1 fruit fly cellular context compared by ENCODE assay signal in the genomic region with DNA sequence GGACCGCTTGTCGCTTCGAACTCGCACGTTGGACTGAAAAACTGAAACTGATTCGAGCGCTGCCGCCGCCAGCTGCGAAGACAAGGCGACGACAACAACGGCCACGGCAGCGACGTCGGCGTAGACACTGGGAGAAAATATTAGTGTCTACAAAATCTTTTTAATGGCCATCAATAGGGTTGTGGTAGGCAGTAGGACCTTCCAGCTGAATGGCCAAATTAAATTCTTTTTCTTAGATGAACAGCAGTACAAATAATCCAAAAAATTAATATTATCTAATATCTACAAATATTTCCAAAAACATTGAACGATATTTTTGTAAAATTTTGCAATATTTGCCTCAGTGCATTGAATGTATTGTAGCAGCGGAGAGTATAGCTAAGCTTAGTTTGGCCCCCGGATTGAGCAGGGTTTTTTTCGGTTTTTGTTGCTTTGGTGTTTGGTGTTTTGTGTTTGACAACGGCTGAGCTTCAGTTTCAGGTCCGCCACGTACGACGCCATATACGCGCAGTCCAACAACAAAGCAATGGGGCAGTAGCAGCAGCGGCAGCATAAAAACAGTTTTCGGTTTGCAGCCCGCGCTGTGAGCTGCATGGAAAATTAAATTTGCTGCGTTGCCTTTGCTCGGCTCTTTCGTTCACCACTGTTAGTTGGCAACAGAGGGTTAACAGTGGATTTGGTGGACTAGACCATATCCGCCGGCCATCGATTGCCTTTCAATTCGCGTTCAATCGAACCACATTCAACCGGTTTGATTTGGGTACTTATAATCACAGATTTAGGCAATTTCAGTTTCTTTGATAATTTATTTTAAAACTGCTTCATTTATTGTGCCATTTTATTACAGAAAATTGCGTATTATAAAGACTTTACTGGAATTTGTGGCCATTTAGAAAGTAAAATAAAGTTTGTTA.
TF ChIP-seq lines count a peak whose summit lies in the region.

TSS of gene Cht7 (minus strand) at position 51 of the 914 bp plus-strand sequence.

TF ChIP-seq in whole organism, embryonic, 481 proteins besides CTCF, POLR2A, EP300 and RAD21 (continued from another document and continues in another):
- TF ChIP-seq Hey (tag; optimal IDR thresholded peaks at IDR 0.05; lab: Kevin White, UChicago), result peak; percentile 16
- peak; percentile 65 for TF ChIP-seq CG5245 (GFP tag; optimal IDR thresholded peaks at IDR 0.05; lab: Kevin White, UChicago)
- peak; percentile 90 for TF ChIP-seq Hmr (GFP tag; optimal IDR thresholded peaks at IDR 0.05; lab: Kevin White, UChicago)
- TF ChIP-seq CG3407 (GFP tag; optimal IDR thresholded peaks at IDR 0.05; lab: Kevin White, UChicago), result peak; percentile 76
- peak; percentile 55 for TF ChIP-seq CG4328 (GFP tag; optimal IDR thresholded peaks at IDR 0.05; lab: Kevin White, UChicago)
- TF ChIP-seq ci (GFP tag; IDR thresholded peaks at IDR 0.05; lab: Robert Waterston, UW), result peak; percentile 86
- peak; percentile 83 for TF ChIP-seq CG17568 (GFP tag; optimal IDR thresholded peaks at IDR 0.05; lab: Kevin White, UChicago)
- peak; percentile 66 for TF ChIP-seq bab2 (GFP tag; optimal IDR thresholded peaks at IDR 0.05; lab: Kevin White, UChicago)
- peak; percentile 32 for TF ChIP-seq repo (GFP tag; optimal IDR thresholded peaks at IDR 0.05; lab: Kevin White, UChicago)
- peak; percentile 28 for TF ChIP-seq schlank (tag; optimal IDR thresholded peaks at IDR 0.05; lab: Kevin White, UChicago)
- peak; percentile 91 for TF ChIP-seq CG7839 (tag; optimal IDR thresholded peaks at IDR 0.05; lab: Kevin White, UChicago)
- peak; percentile 60 for TF ChIP-seq tup (GFP tag; optimal IDR thresholded peaks at IDR 0.05; lab: Kevin White, UChicago)
- TF ChIP-seq CG1647 (GFP tag; optimal IDR thresholded peaks at IDR 0.05; lab: Kevin White, UChicago), result peak; percentile 48
- TF ChIP-seq chn (GFP tag; optimal IDR thresholded peaks at IDR 0.05; lab: Kevin White, UChicago), result peak; percentile 81
- TF ChIP-seq ERR (GFP tag; optimal IDR thresholded peaks at IDR 0.05; lab: Kevin White, UChicago), result peak; percentile 3
- peak; percentile 61 for TF ChIP-seq ems (GFP tag; optimal IDR thresholded peaks at IDR 0.05; lab: Kevin White, UChicago)
- TF ChIP-seq CG10366 (GFP tag; IDR thresholded peaks at IDR 0.05; lab: Robert Waterston, UW), result peak; percentile 85
- TF ChIP-seq z (GFP tag; IDR thresholded peaks at IDR 0.05; lab: Robert Waterston, UW), result peak; percentile 50; the same call in 1 of the 3 replicates
- TF ChIP-seq CG11093 (GFP tag; IDR thresholded peaks at IDR 0.05; lab: Robert Waterston, UW), result peak; percentile 78; the same call in 2 of the 3 replicates
- peak; percentile 78 for TF ChIP-seq CG12769 (tag; optimal IDR thresholded peaks at IDR 0.05; lab: Kevin White, UChicago)
- TF ChIP-seq Max (GFP tag; optimal IDR thresholded peaks at IDR 0.05; lab: Kevin White, UChicago), result peak; percentile 68
- TF ChIP-seq prd (optimal IDR thresholded peaks at IDR 0.05; lab: Kevin White, UChicago), result no peak
- peak; percentile 85 for TF ChIP-seq prd (GFP tag; IDR thresholded peaks at IDR 0.05; lab: Robert Waterston, UW)
- no peak for TF ChIP-seq pan (optimal IDR thresholded peaks at IDR 0.05; lab: Kevin White, UChicago)
- TF ChIP-seq pan (GFP tag; optimal IDR thresholded peaks at IDR 0.05 in 1 of 2, IDR thresholded peaks at IDR 0.05 in 1 of 2), result peak in 1 of 2 experiments; percentile 73
- no peak for TF ChIP-seq Sry-δ (GFP tag; optimal IDR thresholded peaks at IDR 0.05; lab: Kevin White, UChicago)
- TF ChIP-seq CG17361 (GFP tag; IDR thresholded peaks at IDR 0.05; lab: Robert Waterston, UW), result peak; percentile 90
- peak; percentile 63 for TF ChIP-seq CG33213 (GFP tag; optimal IDR thresholded peaks at IDR 0.05; lab: Kevin White, UChicago)
- TF ChIP-seq CG18262 (tag; optimal IDR thresholded peaks at IDR 0.05; lab: Kevin White, UChicago), result peak; percentile 89
- peak; percentile 45 for TF ChIP-seq crc (GFP tag; optimal IDR thresholded peaks at IDR 0.05; lab: Kevin White, UChicago)
- TF ChIP-seq CG14014 (GFP tag; IDR thresholded peaks at IDR 0.05; lab: Robert Waterston, UW), result peak; percentile 74
- TF ChIP-seq ftz-f1 (GFP tag; optimal IDR thresholded peaks at IDR 0.05; lab: Kevin White, UChicago), result peak; percentile 8
- peak; percentile 91 for TF ChIP-seq dmrt99B (tag; optimal IDR thresholded peaks at IDR 0.05; lab: Kevin White, UChicago)
- peak; percentile 80 for TF ChIP-seq CG7372 (GFP tag; IDR thresholded peaks at IDR 0.05; lab: Robert Waterston, UW)
- peak; percentile 79 for TF ChIP-seq zf30C (GFP tag; optimal IDR thresholded peaks at IDR 0.05; lab: Kevin White, UChicago)
- TF ChIP-seq CG32767 (GFP tag; IDR thresholded peaks at IDR 0.05; lab: Robert Waterston, UW), result peak; percentile 81; the same call in 1 of the 2 replicates
- TF ChIP-seq Meics (GFP tag; optimal IDR thresholded peaks at IDR 0.05; lab: Kevin White, UChicago), result peak; percentile 83
- peak; percentile 56 for TF ChIP-seq CG8359 (GFP tag; optimal IDR thresholded peaks at IDR 0.05; lab: Kevin White, UChicago; ENCODE audit: borderline replicate concordance)
- TF ChIP-seq btn (GFP tag; optimal IDR thresholded peaks at IDR 0.05; lab: Kevin White, UChicago), result peak; percentile 43
- peak; percentile 75 for TF ChIP-seq cwo (GFP tag; optimal IDR thresholded peaks at IDR 0.05; lab: Kevin White, UChicago)
- TF ChIP-seq slou (GFP tag; optimal IDR thresholded peaks at IDR 0.05; lab: Kevin White, UChicago), result peak; percentile 32
- TF ChIP-seq crp (GFP tag; optimal IDR thresholded peaks at IDR 0.05; lab: Kevin White, UChicago), result peak in 1 of 2 experiments; percentile 45
- TF ChIP-seq MTF-1 (GFP tag; optimal IDR thresholded peaks at IDR 0.05; lab: Kevin White, UChicago; ENCODE audit: borderline replicate concordance), result peak; percentile 54
- TF ChIP-seq ase (GFP tag; IDR thresholded peaks at IDR 0.05; lab: Robert Waterston, UW), result peak; percentile 67
- peak; percentile 65 for TF ChIP-seq Side (GFP tag; optimal IDR thresholded peaks at IDR 0.05; lab: Kevin White, UChicago)
- TF ChIP-seq stwl (tag; optimal IDR thresholded peaks at IDR 0.05; lab: Kevin White, UChicago), result no peak
- peak; percentile 22 for TF ChIP-seq shn (GFP tag; optimal IDR thresholded peaks at IDR 0.05; lab: Kevin White, UChicago)
- TF ChIP-seq CG6854 (GFP tag; optimal IDR thresholded peaks at IDR 0.05; lab: Kevin White, UChicago), result peak; percentile 77
- TF ChIP-seq crol (GFP tag; IDR thresholded peaks at IDR 0.05; lab: Robert Waterston, UW), result no peak
- TF ChIP-seq E2f2 (GFP tag; IDR thresholded peaks at IDR 0.05; lab: Robert Waterston, UW), result peak; percentile 64
- TF ChIP-seq toy (GFP tag; IDR thresholded peaks at IDR 0.05; lab: Robert Waterston, UW), result 0 out of 2 replicates have a peak, but pooled peaks have one; percentile 19
- TF ChIP-seq Taf1 (GFP tag; IDR thresholded peaks at IDR 0.05; lab: Robert Waterston, UW), result no peak
- TF ChIP-seq slbo (GFP tag; IDR thresholded peaks at IDR 0.05; lab: Robert Waterston, UW), result peak; percentile 87
- peak; percentile 52 for TF ChIP-seq Fer3 (tag; optimal IDR thresholded peaks at IDR 0.05; lab: Kevin White, UChicago)
- TF ChIP-seq vfl (GFP tag; optimal IDR thresholded peaks at IDR 0.05; lab: Kevin White, UChicago), result peak; percentile 42
- no peak for TF ChIP-seq Stat92E (GFP tag; optimal IDR thresholded peaks at IDR 0.05; lab: Kevin White, UChicago)
- TF ChIP-seq Sox102F (GFP tag; optimal IDR thresholded peaks at IDR 0.05; lab: Kevin White, UChicago), result peak; percentile 91
- no peak for TF ChIP-seq fru (optimal IDR thresholded peaks at IDR 0.05; lab: Kevin White, UChicago)
- peak; percentile 83 for TF ChIP-seq ara (GFP tag; IDR thresholded peaks at IDR 0.05; lab: Robert Waterston, UW)
- TF ChIP-seq ash1 (GFP tag; optimal IDR thresholded peaks at IDR 0.05; lab: Kevin White, UChicago), result no peak
- peak; percentile 83 for TF ChIP-seq run (tag; optimal IDR thresholded peaks at IDR 0.05; lab: Kevin White, UChicago)
- peak; percentile 84 for TF ChIP-seq salm (tag; optimal IDR thresholded peaks at IDR 0.05; lab: Kevin White, UChicago)
- TF ChIP-seq Atf-2 (GFP tag; optimal IDR thresholded peaks at IDR 0.05; lab: Kevin White, UChicago), result peak; percentile 66
- peak; percentile 77 for TF ChIP-seq sisA (GFP tag; IDR thresholded peaks at IDR 0.05; lab: Robert Waterston, UW)
- TF ChIP-seq Spps (tag; optimal IDR thresholded peaks at IDR 0.05; lab: Kevin White, UChicago), result peak; percentile 49
- peak; percentile 37 for TF ChIP-seq CG15696 (tag; optimal IDR thresholded peaks at IDR 0.05; lab: Kevin White, UChicago)
- TF ChIP-seq ewg (GFP tag; optimal IDR thresholded peaks at IDR 0.05; lab: Kevin White, UChicago), result peak; percentile 82
- TF ChIP-seq gfzf (GFP tag; optimal IDR thresholded peaks at IDR 0.05; lab: Kevin White, UChicago), result no peak
- peak; percentile 25; the same call in 1 of the 2 replicates for TF ChIP-seq CG1024 (GFP tag; IDR thresholded peaks at IDR 0.05; lab: Robert Waterston, UW)
- peak; percentile 83 for TF ChIP-seq Chrac-16 (GFP tag; optimal IDR thresholded peaks at IDR 0.05; lab: Kevin White, UChicago)
- peak; percentile 68 for TF ChIP-seq CG12942 (GFP tag; optimal IDR thresholded peaks at IDR 0.05; lab: Kevin White, UChicago)
- no peak for TF ChIP-seq GATAe (GFP tag; conservative IDR thresholded peaks at IDR 0.05; lab: Robert Waterston, UW)
- no peak for TF ChIP-seq hth (optimal IDR thresholded peaks at IDR 0.05; lab: Kevin White, UChicago)
- TF ChIP-seq CG18011 (GFP tag; optimal IDR thresholded peaks at IDR 0.05; lab: Kevin White, UChicago), result peak; percentile 49
- TF ChIP-seq rib (GFP tag; IDR thresholded peaks at IDR 0.05; lab: Robert Waterston, UW), result peak; percentile 42; the same call in 1 of the 2 replicates
- peak; percentile 82 for TF ChIP-seq CG9437 (GFP tag; optimal IDR thresholded peaks at IDR 0.05; lab: Kevin White, UChicago)
- peak; percentile 75 for TF ChIP-seq CG2875 (GFP tag; optimal IDR thresholded peaks at IDR 0.05; lab: Kevin White, UChicago)
- peak; percentile 61; the same call in 1 of the 2 replicates for TF ChIP-seq ro (GFP tag; IDR thresholded peaks at IDR 0.05; lab: Robert Waterston, UW)
- peak; percentile 62 for TF ChIP-seq CG15514 (GFP tag; optimal IDR thresholded peaks at IDR 0.05; lab: Kevin White, UChicago)
- TF ChIP-seq CkIIα-i1 (GFP tag; IDR thresholded peaks at IDR 0.05; lab: Robert Waterston, UW), result no peak
- TF ChIP-seq Hr78 (GFP tag; optimal IDR thresholded peaks at IDR 0.05; lab: Kevin White, UChicago), result peak in 1 of 2 experiments; percentile 46
- peak; percentile 39 for TF ChIP-seq CG7987 (GFP tag; optimal IDR thresholded peaks at IDR 0.05; lab: Kevin White, UChicago)
- TF ChIP-seq Opbp (GFP tag; IDR thresholded peaks at IDR 0.05; lab: Robert Waterston, UW; ENCODE audit: partially characterized antibody), result no peak
- TF ChIP-seq CG1602 (GFP tag; optimal IDR thresholded peaks at IDR 0.05; lab: Kevin White, UChicago), result peak; percentile 80
- peak; percentile 65; the same call in 1 of the 2 replicates for TF ChIP-seq wdn (GFP tag; IDR thresholded peaks at IDR 0.05; lab: Robert Waterston, UW)
- peak; percentile 76 for TF ChIP-seq sqz (GFP tag; optimal IDR thresholded peaks at IDR 0.05; lab: Kevin White, UChicago)
- peak; percentile 55 for TF ChIP-seq CG30020 (tag; optimal IDR thresholded peaks at IDR 0.05; lab: Kevin White, UChicago)
- peak; percentile 20 for TF ChIP-seq CG31365 (tag; optimal IDR thresholded peaks at IDR 0.05; lab: Kevin White, UChicago)
- peak; percentile 76; the same call in 2 of the 3 replicates for TF ChIP-seq H15 (GFP tag; IDR thresholded peaks at IDR 0.05; lab: Robert Waterston, UW)
- peak; percentile 63 for TF ChIP-seq CG10959 (GFP tag; IDR thresholded peaks at IDR 0.05; lab: Robert Waterston, UW)
- TF ChIP-seq Doc3 (GFP tag; IDR thresholded peaks at IDR 0.05; lab: Robert Waterston, UW; ENCODE audit: partially characterized antibody), result no peak
- TF ChIP-seq CG16815 (GFP tag; optimal IDR thresholded peaks at IDR 0.05; lab: Kevin White, UChicago), result peak; percentile 74
- TF ChIP-seq lmd (GFP tag; IDR thresholded peaks at IDR 0.05; lab: Robert Waterston, UW), result peak; percentile 89
- no peak for TF ChIP-seq CG7745 (tag; optimal IDR thresholded peaks at IDR 0.05; lab: Kevin White, UChicago)
- TF ChIP-seq NC2α (GFP tag; optimal IDR thresholded peaks at IDR 0.05; lab: Kevin White, UChicago), result peak; percentile 50
- peak; percentile 86 for TF ChIP-seq CG8388 (GFP tag; optimal IDR thresholded peaks at IDR 0.05; lab: Kevin White, UChicago)
- TF ChIP-seq CG11723 (GFP tag; optimal IDR thresholded peaks at IDR 0.05; lab: Kevin White, UChicago), result peak; percentile 85
- peak; percentile 84 for TF ChIP-seq caup (GFP tag; optimal IDR thresholded peaks at IDR 0.05; lab: Kevin White, UChicago; ENCODE audit: severe bottlenecking)
- TF ChIP-seq kni (GFP tag; optimal IDR thresholded peaks at IDR 0.05; lab: Kevin White, UChicago), result peak; percentile 65
- TF ChIP-seq fu2 (GFP tag; optimal IDR thresholded peaks at IDR 0.05; lab: Kevin White, UChicago), result peak; percentile 18
- peak; percentile 70 for TF ChIP-seq CG12744 (GFP tag; optimal IDR thresholded peaks at IDR 0.05; lab: Kevin White, UChicago)
- TF ChIP-seq Trl (optimal IDR thresholded peaks at IDR 0.05; lab: Kevin White, UChicago), result no peak
- TF ChIP-seq Trl (GFP tag; optimal IDR thresholded peaks at IDR 0.05; lab: Kevin White, UChicago), result peak; percentile 32
- TF ChIP-seq CG4730 (GFP tag; IDR thresholded peaks at IDR 0.05; lab: Robert Waterston, UW), result peak; percentile 80
- no peak for TF ChIP-seq HLHmδ (GFP tag; optimal IDR thresholded peaks at IDR 0.05; lab: Kevin White, UChicago)
- TF ChIP-seq croc (GFP tag; conservative IDR thresholded peaks at IDR 0.05; lab: Robert Waterston, UW), result peak; percentile 76
- peak; percentile 79 for TF ChIP-seq gcm2 (GFP tag; optimal IDR thresholded peaks at IDR 0.05; lab: Kevin White, UChicago)
- peak; percentile 85 for TF ChIP-seq CG14441 (GFP tag; IDR thresholded peaks at IDR 0.05; lab: Robert Waterston, UW)
- peak; percentile 78 for TF ChIP-seq CG6813 (GFP tag; optimal IDR thresholded peaks at IDR 0.05; lab: Kevin White, UChicago)
- no peak for TF ChIP-seq pzg (GFP tag; optimal IDR thresholded peaks at IDR 0.05; lab: Kevin White, UChicago)
- TF ChIP-seq Six4 (GFP tag; optimal IDR thresholded peaks at IDR 0.05; lab: Kevin White, UChicago), result peak; percentile 51
- TF ChIP-seq CG17328 (GFP tag; IDR thresholded peaks at IDR 0.05; lab: Robert Waterston, UW), result peak; percentile 63; the same call in 1 of the 2 replicates
- TF ChIP-seq sob (GFP tag; IDR thresholded peaks at IDR 0.05; lab: Robert Waterston, UW), result peak; percentile 83
- TF ChIP-seq ssp (GFP tag; IDR thresholded peaks at IDR 0.05; lab: Robert Waterston, UW), result peak; percentile 80
- TF ChIP-seq bbx (GFP tag; IDR thresholded peaks at IDR 0.05; lab: Robert Waterston, UW; ENCODE audit: partially characterized antibody), result no peak
- no peak for TF ChIP-seq da (GFP tag; optimal IDR thresholded peaks at IDR 0.05; lab: Kevin White, UChicago)
- peak; percentile 30 for TF ChIP-seq Myb (GFP tag; optimal IDR thresholded peaks at IDR 0.05; lab: Kevin White, UChicago)
